Worm (Caenorhabditis elegans) whole organism, L1 larva: ENCODE results near the gene srg-39.

ENCODE experiments used
- C34B4.2 ChIP-seq: sonication (generic microtip); optimal IDR thresholded peaks from 2 replicates; lab custom pipeline; 2017; ENCODE audit warnings: mild to moderate bottlenecking, missing genetic modification characterization, missing compliant biosample characterization
- blmp-1 ChIP-seq: fragments of 150-350 bp; optimal IDR thresholded peaks from 2 replicates; lab custom pipeline; 2014; ENCODE audit warnings: missing biosample characterization, missing genetic modification characterization
- ceh-8 ChIP-seq: fragments of 200-800 bp; sonication (Bioruptor generic); optimal IDR thresholded peaks from 2 replicates; lab custom pipeline; 2018; ENCODE audit warnings: mild to moderate bottlenecking, missing genetic modification characterization, moderate library complexity, missing compliant biosample characterization
- dsc-1 ChIP-seq: sonication (generic microtip); optimal IDR thresholded peaks from 2 replicates; lab custom pipeline; 2016; ENCODE audit warnings: mild to moderate bottlenecking, missing genetic modification characterization, missing compliant biosample characterization
- efl-1 ChIP-seq, 4 experiments: fragments of 150-350 bp; optimal IDR thresholded peaks in 3 of 4; peaks in 1 of 4; 1 replicate in 1 of 4; 2 replicates in 3 of 4; lab custom pipeline; 2014; ENCODE audit warnings: missing biosample characterization in 2 of 4, missing genetic modification characterization in 2 of 4, missing genetic modification reagents in 2 of 4
- fkh-10 ChIP-seq: sonication (generic microtip); optimal IDR thresholded peaks from 2 replicates; lab custom pipeline; 2017; ENCODE audit warnings: missing biosample characterization, missing genetic modification reagents, missing genetic modification characterization
- fkh-8 ChIP-seq: sonication (generic microtip); optimal IDR thresholded peaks from 2 replicates; lab custom pipeline; 2016; ENCODE audit warnings: mild to moderate bottlenecking, missing genetic modification characterization, missing compliant biosample characterization
- grh-1 ChIP-seq: fragments of 200-800 bp; sonication (Bioruptor generic); IDR thresholded peaks from 2 replicates; pipeline ENCODE4 v1.3.6; 2022; ENCODE audit warnings: missing genetic modification reagents, missing genetic modification characterization, missing compliant biosample characterization
- hlh-17 ChIP-seq: fragments of 200-800 bp; sonication (Bioruptor generic); optimal IDR thresholded peaks from 2 replicates; lab custom pipeline; 2018; ENCODE audit warnings: missing genetic modification characterization, mild to moderate bottlenecking, missing compliant biosample characterization, moderate library complexity, borderline replicate concordance
- hpl-2 ChIP-seq: fragments of 150-350 bp; optimal IDR thresholded peaks from 2 replicates; lab custom pipeline; 2014; ENCODE audit warnings: missing biosample characterization, missing genetic modification reagents, missing genetic modification characterization
- jun-1 ChIP-seq: fragments of 150-350 bp; optimal IDR thresholded peaks from 2 replicates; lab custom pipeline; 2014; ENCODE audit warnings: missing biosample characterization, missing genetic modification reagents, missing genetic modification characterization
- lin-13 ChIP-seq: fragments of 150-350 bp; optimal IDR thresholded peaks from 2 replicates; lab custom pipeline; 2014; ENCODE audit warnings: missing biosample characterization, missing genetic modification reagents, missing genetic modification characterization
- lin-14 ChIP-seq: fragments of 200-800 bp; sonication (Bioruptor generic); optimal IDR thresholded peaks from 2 replicates; lab custom pipeline; 2018; ENCODE audit warnings: mild to moderate bottlenecking, missing genetic modification characterization, moderate library complexity, missing compliant biosample characterization
- lir-3 ChIP-seq: sonication (generic microtip); optimal IDR thresholded peaks from 2 replicates; lab custom pipeline; 2016; ENCODE audit warnings: mild to moderate bottlenecking, missing genetic modification characterization, moderate library complexity, missing compliant biosample characterization; ENCODE audit not compliant: poor library complexity
- lsy-2 ChIP-seq, 2 experiments: fragments of 150-350 bp; optimal IDR thresholded peaks; 2 replicates each; lab custom pipeline; 2014; ENCODE audit warnings: missing biosample characterization in 2 of 2, missing genetic modification characterization in 2 of 2
- mdl-1 ChIP-seq, 2 experiments: fragments of 150-350 bp; optimal IDR thresholded peaks; 2 replicates each; lab custom pipeline; 2014 to 2017; ENCODE audit warnings: missing biosample characterization in 2 of 2, missing genetic modification characterization in 2 of 2, inconsistent platforms in 1 of 2
- mef-2 ChIP-seq: fragments of 150-350 bp; optimal IDR thresholded peaks from 2 replicates; lab custom pipeline; 2014; ENCODE audit warnings: missing biosample characterization, missing genetic modification characterization
- mep-1 ChIP-seq: fragments of 150-350 bp; optimal IDR thresholded peaks from 2 replicates; lab custom pipeline; 2014; ENCODE audit warnings: missing biosample characterization, missing genetic modification characterization
- nhr-47 ChIP-seq: sonication (generic microtip); optimal IDR thresholded peaks from 2 replicates; lab custom pipeline; 2016; ENCODE audit warnings: mild to moderate bottlenecking, missing genetic modification characterization, moderate library complexity, missing compliant biosample characterization
- nhr-71 ChIP-seq: sonication (generic microtip); optimal IDR thresholded peaks from 2 replicates; lab custom pipeline; 2016; ENCODE audit warnings: mild to moderate bottlenecking, missing genetic modification characterization, moderate library complexity, missing compliant biosample characterization
- nhr-76 ChIP-seq: sonication (generic microtip); optimal IDR thresholded peaks from 2 replicates; lab custom pipeline; 2017; ENCODE audit warnings: missing biosample characterization, missing genetic modification characterization
- nhr-77 ChIP-seq: fragments of 150-350 bp; optimal IDR thresholded peaks from 2 replicates; lab custom pipeline; 2014; ENCODE audit warnings: missing biosample characterization, missing genetic modification characterization
- nhr-85 ChIP-seq: sonication (generic microtip); peaks from one replicate; lab custom pipeline; 2016; ENCODE audit warnings: missing genetic modification characterization, inconsistent platforms, missing compliant biosample characterization
- nhr-90 ChIP-seq: sonication (generic microtip); optimal IDR thresholded peaks from 2 replicates; lab custom pipeline; 2016; ENCODE audit warnings: mild to moderate bottlenecking, missing genetic modification characterization, missing compliant biosample characterization; ENCODE audit not compliant: poor library complexity
- pag-3 ChIP-seq: sonication (generic microtip); optimal IDR thresholded peaks from 2 replicates; lab custom pipeline; 2017; ENCODE audit warnings: missing genetic modification characterization, mild to moderate bottlenecking, missing compliant biosample characterization, antibody characterized with exemption, borderline replicate concordance; ENCODE audit not compliant: insufficient read depth
- rnt-1 ChIP-seq: sonication (generic microtip); optimal IDR thresholded peaks from 2 replicates; lab custom pipeline; 2016; ENCODE audit warnings: mild to moderate bottlenecking, missing genetic modification characterization, moderate library complexity, missing compliant biosample characterization
- skn-1 ChIP-seq: fragments of 150-350 bp; optimal IDR thresholded peaks from 2 replicates; lab custom pipeline; 2014; ENCODE audit warnings: missing biosample characterization, missing genetic modification characterization
- snpc-4 ChIP-seq: fragments of 150-350 bp; optimal IDR thresholded peaks from 2 replicates; lab custom pipeline; 2014; ENCODE audit warnings: missing biosample characterization, missing genetic modification characterization
- snu-23 ChIP-seq: sonication (generic microtip); optimal IDR thresholded peaks from 2 replicates; lab custom pipeline; 2016; ENCODE audit warnings: missing genetic modification characterization, missing compliant biosample characterization
- tbx-2 ChIP-seq: sonication (generic microtip); optimal IDR thresholded peaks from 2 replicates; lab custom pipeline; 2016; ENCODE audit warnings: missing genetic modification characterization, missing compliant biosample characterization
- unc-98 ChIP-seq: fragments of 200-800 bp; sonication (Bioruptor generic); IDR thresholded peaks from 2 replicates; pipeline ENCODE4 v1.3.6; 2022; ENCODE audit warnings: missing genetic modification characterization, missing compliant biosample characterization
- vab-15 ChIP-seq: sonication (generic microtip); optimal IDR thresholded peaks from 2 replicates; lab custom pipeline; 2017; ENCODE audit warnings: missing genotype, mild to moderate bottlenecking, missing genetic modification characterization, missing compliant biosample characterization
- zip-4 ChIP-seq: fragments of 200-800 bp; sonication (Bioruptor generic); optimal IDR thresholded peaks from 2 replicates; lab custom pipeline; 2018; ENCODE audit warnings: mild to moderate bottlenecking, missing genetic modification characterization, moderate library complexity, missing compliant biosample characterization
- ztf-11 ChIP-seq, 2 experiments: sonication (generic microtip); optimal IDR thresholded peaks; 2 replicates each; lab custom pipeline; 2016 to 2017; ENCODE audit warnings: missing genetic modification characterization in 2 of 2, missing biosample characterization in 1 of 2, missing compliant biosample characterization in 1 of 2

srg-39 gene

ce11 chrV:11174663-11175062 lies 22.4 kb upstream of the srg-39 start (continued):
- peak; percentile 25 for TF ChIP-seq nhr-47 (tag; lab: Kevin White, UChicago)
- TF ChIP-seq vab-15 (tag; lab: Kevin White, UChicago) = no peak
- no peak for TF ChIP-seq nhr-77 (tag; lab: Kevin White, UChicago)
- TF ChIP-seq fkh-8 (tag; lab: Kevin White, UChicago) = no peak
- peak; percentile 44 for TF ChIP-seq nhr-71
- peak; percentile 23 for TF ChIP-seq nhr-90 (tag; lab: Kevin White, UChicago)
- no peak for TF ChIP-seq mdl-1 (tag; optimal IDR thresholded peaks at IDR 0.05; lab: Kevin White, UChicago)

ce11 chrV:11172667-11173066 lies 20.4 kb upstream of the srg-39 start:
- no peak for TF ChIP-seq dsc-1 (tag; lab: Kevin White, UChicago)
- TF ChIP-seq nhr-71 = peak; percentile 5
- TF ChIP-seq hpl-2 (GFP tag; lab: Kevin White, UChicago) = no peak
- peak; percentile 53 for TF ChIP-seq lin-14 (GFP tag; lab: Kevin White, UChicago)
- TF ChIP-seq fkh-10 (GFP tag; lab: Kevin White, UChicago) = peak; percentile 54
- no peak for TF ChIP-seq blmp-1 (tag; lab: Kevin White, UChicago)

- TF ChIP-seq fkh-10 (GFP tag; lab: Kevin White, UChicago) (peak; percentile 11), rnt-1 (peak; percentile 8), efl-1 (optimal IDR thresholded peaks at IDR 0.05; lab: Kevin White, UChicago) (no peak), efl-1 (GFP tag; optimal IDR thresholded peaks at IDR 0.05 in 1 of 2; lab: Kevin White, UChicago) (peak in 1 of 2 experiments; percentile 92), grh-1 (GFP tag; lab: Robert Waterston, UW) (no peak), lsy-2 (tag; optimal IDR thresholded peaks at IDR 0.05; lab: Kevin White, UChicago) (no peak)
Observed at ce11 chrV:11171906-11172305, 19.7 kb upstream of the srg-39 start, which contains the start of gene T19C4.5. T19C4.5 (plus strand) TSS chrV:11172213.

- TF ChIP-seq lin-13 = no peak
- no peak for TF ChIP-seq snu-23 (GFP tag; lab: Kevin White, UChicago)
- TF ChIP-seq unc-98 (GFP tag; lab: Robert Waterston, UW) = no peak
- TF ChIP-seq snpc-4 (tag; lab: Kevin White, UChicago) = no peak
- TF ChIP-seq pag-3 = no peak
- no peak for TF ChIP-seq nhr-76 (tag; lab: Kevin White, UChicago)
- TF ChIP-seq zip-4 (GFP tag; lab: Kevin White, UChicago) = no peak
- TF ChIP-seq grh-1 (GFP tag; lab: Robert Waterston, UW) = no peak
- no peak for TF ChIP-seq lir-3
- TF ChIP-seq hpl-2 (GFP tag; lab: Kevin White, UChicago) = no peak
- no peak for TF ChIP-seq ceh-8 (GFP tag; lab: Kevin White, UChicago)
- no peak for TF ChIP-seq dsc-1 (tag; lab: Kevin White, UChicago)
- no peak for TF ChIP-seq tbx-2 (tag; lab: Kevin White, UChicago)
- no peak for TF ChIP-seq mef-2 (tag; lab: Kevin White, UChicago)
- no peak for TF ChIP-seq vab-15 (tag; lab: Kevin White, UChicago)
- TF ChIP-seq mep-1 (tag; lab: Kevin White, UChicago) = no peak
- no peak for TF ChIP-seq ztf-11 (tag; optimal IDR thresholded peaks at IDR 0.05; lab: Kevin White, UChicago)
- no peak for TF ChIP-seq skn-1 (tag; lab: Kevin White, UChicago)
- no peak for TF ChIP-seq nhr-47 (tag; lab: Kevin White, UChicago)
Observed at ce11 chrV:11170564-11171329, 18.5 kb upstream of the srg-39 start.

ce11 chrV:11167745-11168144 lies 15.5 kb upstream of the srg-39 start:
- TF ChIP-seq fkh-10 (GFP tag; lab: Kevin White, UChicago) (peak; percentile 79), hlh-17 (GFP tag; lab: Kevin White, UChicago) (no peak), jun-1 (tag; lab: Kevin White, UChicago) (no peak), nhr-85 (tag; lab: Kevin White, UChicago) (no peak), C34B4.2 (tag; lab: Kevin White, UChicago) (no peak)
